Fruit fly (Drosophila melanogaster) whole organism, adult: ENCODE measurements around the gene PMP34.

Experiments used
- CG11617 ChIP-seq: fragments of 200-800 bp; sonication (Bioruptor generic); optimal IDR thresholded peaks from 2 replicates; lab custom pipeline; 2017; ENCODE audit warnings: mild to moderate bottlenecking, missing biosample characterization, missing genetic modification reagents, missing genetic modification characterization
- CG12768 ChIP-seq: fragments of 200-800 bp; sonication (Bioruptor generic); optimal IDR thresholded peaks from 2 replicates; lab custom pipeline; 2017; ENCODE audit warnings: missing biosample characterization, missing genetic modification characterization, mild to moderate bottlenecking, moderate library complexity, missing genetic modification reagents
- CG14711 ChIP-seq: fragments of 200-800 bp; sonication (Bioruptor generic); optimal IDR thresholded peaks from 2 replicates; lab custom pipeline; 2018; ENCODE audit warnings: missing biosample characterization, mild to moderate bottlenecking, missing genetic modification characterization, moderate library complexity
- CG1620 ChIP-seq: fragments of 200-800 bp; sonication (Bioruptor generic); optimal IDR thresholded peaks from 2 replicates; lab custom pipeline; 2016; ENCODE audit warnings: missing biosample characterization, missing genetic modification characterization
- CG33017 ChIP-seq: fragments of 200-800 bp; sonication (Bioruptor generic); optimal IDR thresholded peaks from 2 replicates; lab custom pipeline; 2018; ENCODE audit warnings: missing biosample characterization, mild to moderate bottlenecking, missing genetic modification characterization, moderate library complexity
- CG5204 ChIP-seq: fragments of 200-800 bp; sonication (Bioruptor generic); optimal IDR thresholded peaks from 2 replicates; lab custom pipeline; 2016; ENCODE audit warnings: missing biosample characterization, missing genetic modification characterization
- CG7045 ChIP-seq: fragments of 200-800 bp; sonication (Bioruptor generic); optimal IDR thresholded peaks from 2 replicates; lab custom pipeline; 2017; ENCODE audit warnings: missing biosample characterization, mild to moderate bottlenecking, missing genetic modification characterization
- CG7101 ChIP-seq: fragments of 200-800 bp; sonication (Bioruptor generic); optimal IDR thresholded peaks from 2 replicates; lab custom pipeline; 2018; ENCODE audit warnings: missing biosample characterization, mild to moderate bottlenecking, missing genetic modification characterization, moderate library complexity
- Clk ChIP-seq: fragments of 200-800 bp; sonication (Bioruptor generic); optimal IDR thresholded peaks from 2 replicates; lab custom pipeline; 2017; ENCODE audit warnings: missing biosample characterization, missing genetic modification characterization
- Crg-1 ChIP-seq: fragments of 200-800 bp; sonication (Bioruptor generic); optimal IDR thresholded peaks from 2 replicates; lab custom pipeline; 2016; ENCODE audit warnings: missing biosample characterization, missing genetic modification characterization
- Hr96 ChIP-seq: fragments of 200-800 bp; sonication (Bioruptor generic); optimal IDR thresholded peaks from 2 replicates; lab custom pipeline; 2016; ENCODE audit warnings: missing biosample characterization, missing genetic modification characterization
- Mnt ChIP-seq: fragments of 200-800 bp; sonication (Bioruptor generic); optimal IDR thresholded peaks from 2 replicates; lab custom pipeline; 2016; ENCODE audit warnings: missing biosample characterization, mild to moderate bottlenecking, missing genetic modification characterization
- bab1 ChIP-seq: fragments of 200-800 bp; sonication (Bioruptor generic); optimal IDR thresholded peaks from 3 replicates; lab custom pipeline; 2019; ENCODE audit warnings: missing biosample characterization, mild to moderate bottlenecking, missing genetic modification characterization, moderate library complexity
- cic ChIP-seq: fragments of 200-800 bp; sonication (Bioruptor generic); optimal IDR thresholded peaks from 2 replicates; lab custom pipeline; 2017; ENCODE audit warnings: missing biosample characterization, mild to moderate bottlenecking, missing genetic modification characterization, moderate library complexity
- cnc ChIP-seq, 2 experiments: fragments of >200 bp; optimal IDR thresholded peaks; 2 replicates each; lab custom pipeline; 2017
- kay ChIP-seq: fragments of 200-800 bp; sonication (Bioruptor generic); peaks from one replicate; lab custom pipeline; 2016; ENCODE audit warnings: missing biosample characterization, missing genetic modification characterization, borderline replicate concordance
- ovo ChIP-seq: fragments of 200-800 bp; sonication (Bioruptor generic); optimal IDR thresholded peaks from 2 replicates; lab custom pipeline; 2016; ENCODE audit warnings: missing biosample characterization, missing genetic modification characterization
- pad ChIP-seq: fragments of 200-800 bp; sonication (Bioruptor generic); optimal IDR thresholded peaks from 3 replicates; lab custom pipeline; 2017; ENCODE audit warnings: missing biosample characterization, missing genetic modification characterization, mild to moderate bottlenecking, moderate library complexity, missing genetic modification reagents
- tj ChIP-seq: fragments of 200-800 bp; sonication (Bioruptor generic); optimal IDR thresholded peaks from 3 replicates; lab custom pipeline; 2017; ENCODE audit warnings: missing biosample characterization, mild to moderate bottlenecking, missing genetic modification characterization, moderate library complexity
- toe ChIP-seq: fragments of 200-800 bp; sonication (Bioruptor generic); optimal IDR thresholded peaks from 2 replicates; lab custom pipeline; 2016; ENCODE audit warnings: missing biosample characterization, missing genetic modification characterization

PMP34 gene

DNA sequence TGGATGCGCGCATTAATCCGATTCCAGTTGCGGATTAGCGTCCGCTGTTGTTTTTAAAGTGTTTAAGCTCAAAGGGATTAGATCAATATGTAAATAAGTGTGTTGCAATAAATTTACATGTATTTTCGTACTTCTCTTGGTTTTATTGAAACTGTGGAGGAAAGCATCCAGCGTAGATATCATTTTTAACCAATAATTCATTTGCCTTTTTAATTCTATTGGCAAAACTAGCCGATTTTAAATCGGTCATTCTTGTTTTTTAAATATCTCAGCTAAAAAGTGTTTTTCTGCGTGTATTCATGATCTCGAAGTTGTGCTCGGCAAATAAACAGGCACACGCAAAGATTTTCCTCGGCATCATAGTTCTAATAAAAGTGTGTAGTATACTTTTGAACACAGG lies 25.3 kb upstream of the PMP34 start:
- TF ChIP-seq Clk (GFP tag; lab: Kevin White, UChicago) (no peak), bab1 (GFP tag; lab: Kevin White, UChicago) (no peak), CG12768 (no peak), toe (no peak), Mnt (GFP tag; lab: Kevin White, UChicago) (no peak), tj (no peak), CG33017 (tag; lab: Kevin White, UChicago) (no peak), Hr96 (no peak), kay (no peak), CG1620 (no peak), CG5204 (no peak), CG7045 (no peak), CG14711 (tag; lab: Kevin White, UChicago) (no peak), cnc (optimal IDR thresholded peaks at IDR 0.05; lab: Kevin White, UChicago) (no peak), CG7101 (tag; lab: Kevin White, UChicago) (no peak), pad (no peak), cic (GFP tag; lab: Kevin White, UChicago) (no peak), CG11617 (no peak), Crg-1 (GFP tag; lab: Kevin White, UChicago) (no peak), ovo (GFP tag; lab: Kevin White, UChicago) (no peak)

DNA sequence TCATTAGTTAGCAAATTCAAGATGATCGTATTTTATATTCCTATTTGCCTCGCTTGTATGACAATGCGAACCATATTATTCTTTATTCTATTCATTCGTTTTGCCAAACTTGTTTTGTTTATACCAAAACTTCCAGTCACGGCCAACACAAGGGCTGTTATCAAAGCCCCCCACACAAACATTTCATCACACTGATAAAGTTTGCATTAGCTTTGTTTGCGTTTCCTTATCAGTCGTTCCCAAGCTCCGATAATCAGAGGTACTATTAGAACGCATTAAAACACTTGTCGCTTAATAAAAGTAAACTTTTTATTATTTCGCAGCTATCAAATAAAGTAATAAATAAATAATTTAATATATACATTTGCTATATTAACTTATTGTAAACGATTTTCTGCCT lies 24.8 kb upstream of the PMP34 start:
- no peak for TF ChIP-seq kay
- peak; percentile 10 for TF ChIP-seq CG11617
- no peak for TF ChIP-seq pad
- no peak for TF ChIP-seq CG7045
- TF ChIP-seq cnc (optimal IDR thresholded peaks at IDR 0.05; lab: Kevin White, UChicago), result no peak
- no peak for TF ChIP-seq CG12768
- TF ChIP-seq ovo (GFP tag; lab: Kevin White, UChicago), result no peak
- peak; percentile 26 for TF ChIP-seq CG7101 (tag; lab: Kevin White, UChicago)
- TF ChIP-seq cic (GFP tag; lab: Kevin White, UChicago), result peak; percentile 39
- no peak for TF ChIP-seq Hr96
- TF ChIP-seq CG33017 (tag; lab: Kevin White, UChicago), result peak; percentile 54
- no peak for TF ChIP-seq tj
- TF ChIP-seq CG1620, result no peak
- no peak for TF ChIP-seq toe
- no peak for TF ChIP-seq CG5204
- no peak for TF ChIP-seq CG14711 (tag; lab: Kevin White, UChicago)
- no peak for TF ChIP-seq Clk (GFP tag; lab: Kevin White, UChicago)
- TF ChIP-seq bab1 (GFP tag; lab: Kevin White, UChicago), result no peak
- no peak for TF ChIP-seq Mnt (GFP tag; lab: Kevin White, UChicago)
- no peak for TF ChIP-seq Crg-1 (GFP tag; lab: Kevin White, UChicago)

DNA sequence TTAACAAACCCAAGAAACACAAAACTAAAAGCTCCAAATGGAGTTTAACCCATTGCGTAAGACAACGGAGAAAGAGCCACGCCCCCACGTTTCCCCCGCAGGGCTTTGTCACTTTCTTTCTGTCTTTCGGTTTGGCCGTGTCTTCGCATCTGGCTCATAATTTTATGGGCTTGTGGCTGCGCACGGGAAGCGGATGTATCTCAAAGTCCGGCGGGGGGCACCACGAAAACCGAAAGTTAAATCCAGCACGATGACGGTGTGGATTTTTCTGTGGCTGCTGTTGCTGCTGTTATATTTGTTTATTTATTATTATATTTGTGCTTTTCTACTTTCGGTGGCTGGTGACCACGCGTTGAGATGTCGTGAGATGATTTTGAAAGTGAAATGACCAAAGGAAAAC lies 21.8 kb upstream of the PMP34 start:
- TF ChIP-seq Crg-1 (GFP tag; lab: Kevin White, UChicago), result no peak
- no peak for TF ChIP-seq tj
- TF ChIP-seq pad, result no peak
- TF ChIP-seq cnc (optimal IDR thresholded peaks at IDR 0.05; lab: Kevin White, UChicago), result no peak
- TF ChIP-seq toe, result no peak
- no peak for TF ChIP-seq Mnt (GFP tag; lab: Kevin White, UChicago)
- TF ChIP-seq CG7045, result no peak
- TF ChIP-seq kay, result no peak
- no peak for TF ChIP-seq CG12768
- no peak for TF ChIP-seq ovo (GFP tag; lab: Kevin White, UChicago)
- TF ChIP-seq CG11617, result no peak
- no peak for TF ChIP-seq Hr96
- no peak for TF ChIP-seq CG7101 (tag; lab: Kevin White, UChicago)
- no peak for TF ChIP-seq cic (GFP tag; lab: Kevin White, UChicago)
- TF ChIP-seq CG1620, result no peak
- TF ChIP-seq CG33017 (tag; lab: Kevin White, UChicago), result no peak
- no peak for TF ChIP-seq CG5204
- no peak for TF ChIP-seq Clk (GFP tag; lab: Kevin White, UChicago)
- no peak for TF ChIP-seq bab1 (GFP tag; lab: Kevin White, UChicago)
- no peak for TF ChIP-seq CG14711 (tag; lab: Kevin White, UChicago)

DNA sequence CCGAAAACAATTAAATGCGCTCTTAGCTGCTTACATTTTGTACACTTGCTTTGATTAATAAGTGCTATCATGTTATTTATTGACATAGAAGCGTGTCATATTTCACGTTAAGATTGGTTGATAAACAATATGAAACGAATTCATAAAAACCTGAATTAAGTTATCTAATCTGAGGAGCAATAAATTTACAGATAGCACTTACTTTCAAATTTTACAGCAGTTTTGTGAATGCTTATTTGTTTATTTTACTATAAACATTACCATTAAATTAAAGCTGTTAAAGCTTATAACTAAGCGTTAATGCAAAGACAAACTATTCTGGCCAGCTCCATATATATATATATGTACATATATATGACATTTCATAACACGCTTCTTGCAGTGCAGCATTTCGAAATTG lies 16.5 kb upstream of the PMP34 start:
- TF ChIP-seq CG5204 (no peak), ovo (GFP tag; lab: Kevin White, UChicago) (no peak), bab1 (GFP tag; lab: Kevin White, UChicago) (no peak)

DNA sequence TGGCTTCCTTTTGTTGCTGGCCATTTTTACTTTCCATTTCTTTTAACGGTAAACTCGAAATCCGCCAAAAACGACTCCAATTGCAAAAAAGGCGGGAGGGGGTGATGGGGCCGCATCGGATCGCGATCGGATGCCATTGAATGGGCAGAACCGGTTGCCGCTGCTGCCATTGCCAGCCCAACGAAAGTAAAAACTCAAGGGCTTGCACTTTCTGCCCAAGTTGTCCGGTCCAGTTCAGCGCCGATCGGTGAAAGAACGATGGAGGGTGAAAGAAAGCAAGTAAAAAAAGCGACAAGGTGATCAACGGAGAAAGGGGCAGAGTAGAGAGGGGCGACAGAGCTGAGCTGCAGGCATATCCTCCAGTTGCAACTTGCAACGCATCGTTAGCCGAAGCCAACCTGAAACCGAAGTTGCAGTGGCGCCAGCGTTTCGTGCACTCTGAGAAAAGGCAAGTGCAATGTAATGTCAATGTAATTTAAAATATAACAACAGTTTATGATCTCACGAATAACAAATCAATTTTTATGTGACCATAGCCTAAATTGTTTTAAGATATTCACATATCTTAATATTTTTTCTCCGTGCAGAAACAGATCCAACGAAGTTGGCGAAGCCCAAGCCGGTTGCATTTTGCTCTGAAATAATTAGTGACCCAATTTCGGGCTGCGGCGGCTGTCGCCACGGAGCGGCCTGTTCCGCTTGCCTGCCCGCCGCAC lies 14.2 kb upstream of the PMP34 start:
- TF ChIP-seq Crg-1 (GFP tag; lab: Kevin White, UChicago) (no peak), CG11617 (no peak), Mnt (GFP tag; lab: Kevin White, UChicago) (no peak), CG5204 (no peak), CG7101 (tag; lab: Kevin White, UChicago) (no peak), CG33017 (tag; lab: Kevin White, UChicago) (no peak), CG7045 (no peak), pad (no peak), CG1620 (no peak), CG14711 (tag; lab: Kevin White, UChicago) (no peak)

DNA sequence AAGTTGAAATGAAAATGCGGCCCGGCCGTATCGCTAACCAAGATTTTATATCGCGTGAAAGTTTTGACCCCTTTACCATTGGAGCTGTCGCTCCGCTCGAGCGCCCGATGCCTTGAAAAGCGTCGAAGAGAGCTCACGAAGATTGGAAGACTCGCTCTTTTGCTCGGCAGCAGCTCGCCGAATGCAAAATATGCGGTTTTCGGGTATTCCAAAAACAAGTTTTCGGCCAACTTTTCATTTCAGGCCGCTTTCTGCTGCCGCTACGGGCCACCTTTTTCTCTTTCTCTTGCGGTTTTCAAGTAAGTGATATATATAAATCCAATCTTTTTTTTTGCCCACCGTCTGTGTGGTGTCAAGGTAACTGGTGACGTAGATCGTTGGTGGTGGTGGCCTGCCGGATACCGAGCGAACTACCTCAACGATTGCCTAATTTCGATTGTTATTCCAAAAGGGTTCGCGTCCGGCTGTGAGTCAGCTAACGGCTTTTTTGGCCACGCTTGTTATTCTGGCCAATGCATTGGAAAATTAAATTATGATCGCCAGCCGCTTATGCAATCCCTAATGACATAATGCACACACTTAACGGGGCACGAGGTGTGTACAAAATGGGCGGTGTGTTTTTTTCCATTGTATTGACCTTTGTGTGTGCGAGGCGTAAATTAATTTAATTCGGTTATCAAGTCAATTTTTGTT lies 10.7 kb upstream of the PMP34 start, which contains the start of gene dyl:
Gene dyl (minus strand): TSS at position 28 of the 693 bp plus-strand sequence.
- TF ChIP-seq CG7101 (tag; lab: Kevin White, UChicago), result no peak
- no peak for TF ChIP-seq ovo (GFP tag; lab: Kevin White, UChicago)
- no peak for TF ChIP-seq toe
- TF ChIP-seq CG5204, result no peak
- no peak for TF ChIP-seq bab1 (GFP tag; lab: Kevin White, UChicago)
- TF ChIP-seq Crg-1 (GFP tag; lab: Kevin White, UChicago), result no peak
- TF ChIP-seq tj, result no peak
- TF ChIP-seq CG7045, result no peak
- TF ChIP-seq Mnt (GFP tag; lab: Kevin White, UChicago), result no peak
